Worm (Caenorhabditis elegans): ENCODE measurements around the gene F43C11.16.

DNA sequence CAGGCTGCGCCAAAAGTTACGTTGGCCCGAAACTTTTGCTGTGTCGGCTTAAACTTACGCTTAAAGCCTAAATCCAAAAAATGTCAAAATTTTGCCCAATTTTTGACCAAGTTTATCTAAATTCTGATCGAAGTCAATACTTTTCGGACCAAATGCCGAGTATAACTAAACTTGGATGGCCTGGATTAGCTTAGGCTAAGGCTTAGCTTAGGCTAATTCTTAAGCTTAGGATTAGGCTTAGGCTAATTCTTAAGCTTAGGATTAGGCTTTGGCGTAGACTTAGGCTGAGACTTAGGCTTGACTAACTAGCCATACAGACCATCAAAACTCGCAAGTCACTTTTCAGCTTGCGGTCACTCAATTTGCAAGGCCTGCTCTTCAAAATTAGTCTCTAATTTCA is 23.7 kb downstream of the F43C11.16 start:
- TF ChIP-seq W03F9.2 (tag; optimal IDR thresholded peaks at IDR 0.05) (no peak), him-1 (tag; optimal IDR thresholded peaks at IDR 0.05) (no peak)
